Worm (Caenorhabditis elegans) whole organism, young adult: ENCODE data around the gene T04C12.11.

Source experiments
- Y56A3A.18 ChIP-seq: fragments of 200-800 bp; sonication (Bioruptor generic); IDR thresholded peaks from 2 replicates; pipeline ENCODE4 v1.3.6; 2022; ENCODE audit warnings: missing genetic modification reagents, missing genetic modification characterization, missing compliant biosample characterization
- athp-1 ChIP-seq: sonication (generic microtip); optimal IDR thresholded peaks from 2 replicates; lab custom pipeline; 2017; ENCODE audit warnings: mild to moderate bottlenecking, missing genetic modification characterization, missing compliant biosample characterization
- dpl-1 ChIP-seq: fragments of 150-350 bp; optimal IDR thresholded peaks from 2 replicates; lab custom pipeline; 2014; ENCODE audit warnings: missing biosample characterization, missing genetic modification reagents, missing genetic modification characterization
- ets-4 ChIP-seq: fragments of 200-800 bp; sonication (Bioruptor generic); optimal IDR thresholded peaks from 2 replicates; lab custom pipeline; 2018; ENCODE audit warnings: mild to moderate bottlenecking, missing genetic modification characterization, missing compliant biosample characterization
- hlh-26 ChIP-seq: fragments of 200-800 bp; sonication (Bioruptor generic); conservative IDR thresholded peaks from 2 replicates; pipeline ENCODE4 v1.3.6; 2022; ENCODE audit warnings: missing genetic modification reagents, missing genetic modification characterization, missing compliant biosample characterization
- lsy-27 ChIP-seq: sonication (generic microtip); optimal IDR thresholded peaks from 2 replicates; lab custom pipeline; 2017; ENCODE audit warnings: missing genetic modification characterization, mild to moderate bottlenecking, missing compliant biosample characterization, antibody characterized with exemption, missing genotype, borderline replicate concordance; ENCODE audit not compliant: insufficient read depth
- madf-10 ChIP-seq: sonication (generic microtip); optimal IDR thresholded peaks from 2 replicates; lab custom pipeline; 2016; ENCODE audit warnings: mild to moderate bottlenecking, missing genetic modification characterization, missing compliant biosample characterization
- sea-2 ChIP-seq: fragments of 200-800 bp; sonication (Bioruptor generic); IDR thresholded peaks from 2 replicates; pipeline ENCODE4 v1.3.6; 2022; ENCODE audit warnings: missing genetic modification characterization, missing compliant biosample characterization

- TF ChIP-seq hlh-26 (no peak), dpl-1 (no peak), ets-4 (no peak), Y56A3A.18 (GFP tag; lab: Robert Waterston, UW) (no peak), athp-1 (no peak), madf-10 (tag; lab: Kevin White, UChicago) (no peak), sea-2 (GFP tag; lab: Robert Waterston, UW) (no peak), lsy-27 (no peak)
Measured at ce11 chrV:11082475-11082874, 22.4 kb upstream of the T04C12.11 start.
